Worm (Caenorhabditis elegans): Measurements from ENCODE around the gene gcy-37.

The gcy-37 gene

DNA sequence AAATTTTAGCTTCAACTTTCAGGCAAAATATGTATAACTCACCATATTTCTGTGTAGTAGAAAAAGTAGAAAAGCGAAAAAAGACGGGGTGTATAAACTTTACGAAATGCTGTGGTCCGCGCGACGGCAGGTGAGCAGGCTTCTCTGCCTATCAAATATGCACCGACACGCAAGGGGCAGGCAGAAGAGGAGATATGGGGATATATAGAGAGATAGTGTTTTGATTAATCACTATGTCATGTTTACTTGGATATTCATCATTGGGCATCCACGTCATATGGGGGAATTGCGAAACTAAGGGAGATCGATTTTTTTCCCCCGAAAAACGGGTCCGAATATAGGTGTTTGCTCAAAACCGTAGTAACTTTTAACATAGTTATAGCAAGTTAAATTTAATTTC is at the start of gene gcy-37:
gcy-37 (minus strand) TSS at position 101 of the 400 bp plus-strand sequence.
- no peak for TF ChIP-seq peb-1 (tag; optimal IDR thresholded peaks at IDR 0.05)
- TF ChIP-seq ZK546.5 (tag; optimal IDR thresholded peaks at IDR 0.05): no peak
- TF ChIP-seq sem-4 (tag; optimal IDR thresholded peaks at IDR 0.05): no peak
- no peak for TF ChIP-seq fos-1 (tag; optimal IDR thresholded peaks at IDR 0.05)
- TF ChIP-seq nhr-23 (tag; optimal IDR thresholded peaks at IDR 0.05): no peak

ce11 chrIV:2198741-2199140 is 39.8 kb upstream of the gcy-37 start, which contains the start of gene Y71G10AR.4:
TSS of gene Y71G10AR.4 (plus strand) at chrIV:2199041.
- TF ChIP-seq F13H6.1 (tag; optimal IDR thresholded peaks at IDR 0.05) (no peak), Y55F3AM.14 (GFP tag; optimal IDR thresholded peaks at IDR 0.05) (no peak), ztf-4 (tag; optimal IDR thresholded peaks at IDR 0.05) (no peak), mbf-1 (tag; optimal IDR thresholded peaks at IDR 0.05) (no peak), elt-1 (tag; optimal IDR thresholded peaks at IDR 0.05) (no peak)

- TF ChIP-seq gmeb-1 (tag; optimal IDR thresholded peaks at IDR 0.05) (no peak), lin-39 (tag; optimal IDR thresholded peaks at IDR 0.05) (no peak), nhr-25 (tag; optimal IDR thresholded peaks at IDR 0.05) (peak; percentile 15), sma-9 (GFP tag; optimal IDR thresholded peaks at IDR 0.05) (peak; percentile 11), sma-9 (tag; optimal IDR thresholded peaks at IDR 0.05) (no peak)
These were observed 36.6 kb upstream of the gcy-37 start for ce11 chrIV:2195598-2195997.

DNA sequence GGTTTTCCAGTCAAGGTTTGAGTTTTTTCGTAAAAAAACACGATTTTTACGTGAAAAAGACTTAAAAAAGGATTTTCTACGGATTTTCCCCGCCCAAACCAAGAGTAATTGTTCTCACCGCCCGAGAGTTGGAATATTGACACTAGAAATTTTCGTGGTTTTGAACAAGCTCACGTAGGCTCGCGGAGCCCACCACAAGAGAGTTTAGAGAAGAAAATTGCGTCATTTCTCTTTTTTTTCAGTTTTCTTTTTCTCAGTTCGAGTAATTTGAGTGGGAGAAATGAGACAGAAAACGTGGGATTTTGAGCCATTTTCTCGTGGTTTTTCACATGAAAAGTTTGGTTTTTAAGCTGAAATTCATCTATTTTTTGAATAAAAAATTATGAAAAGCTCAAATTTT is 34.6 kb upstream of the gcy-37 start:
- TF ChIP-seq nhr-129 (tag; optimal IDR thresholded peaks at IDR 0.05) (peak; percentile 67), snpc-4 (tag; optimal IDR thresholded peaks at IDR 0.05) (no peak), elt-3 (tag; optimal IDR thresholded peaks at IDR 0.05) (no peak)

DNA sequence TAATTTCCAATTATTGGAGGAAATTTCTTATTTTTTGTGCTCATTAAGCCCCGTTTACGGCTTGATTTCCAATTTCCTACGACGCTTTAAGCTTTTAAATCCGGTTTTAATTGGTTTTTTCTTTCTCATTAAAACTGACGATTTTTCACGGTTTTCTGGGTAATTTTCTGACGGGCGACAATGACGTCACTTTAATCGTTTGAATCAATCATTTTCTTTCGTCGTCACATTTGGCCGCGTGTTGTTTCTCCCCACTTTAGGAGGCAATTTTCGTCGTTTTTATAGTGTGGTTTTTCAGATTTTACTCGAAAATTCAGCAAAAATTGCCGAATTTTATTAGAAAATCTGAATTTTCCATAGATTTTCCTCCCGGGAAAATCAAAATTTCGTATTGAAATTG is 34.1 kb upstream of the gcy-37 start:
- peak; percentile 34 for TF ChIP-seq nhr-25 (tag; optimal IDR thresholded peaks at IDR 0.05)
- no peak for TF ChIP-seq nhr-6 (tag; optimal IDR thresholded peaks at IDR 0.05)
- no peak for TF ChIP-seq ceh-82 (tag; optimal IDR thresholded peaks at IDR 0.05)
- peak in 1 of 2 experiments; percentile 17 for TF ChIP-seq lsy-2 (tag; optimal IDR thresholded peaks at IDR 0.05)
- no peak for TF ChIP-seq snpc-4 (tag; optimal IDR thresholded peaks at IDR 0.05)
- no peak for TF ChIP-seq unc-39 (tag; optimal IDR thresholded peaks at IDR 0.05)
- no peak for TF ChIP-seq dmd-4 (tag; optimal IDR thresholded peaks at IDR 0.05)
- no peak for TF ChIP-seq sma-9 (GFP tag; optimal IDR thresholded peaks at IDR 0.05)
- TF ChIP-seq sma-9 (tag; optimal IDR thresholded peaks at IDR 0.05): no peak
- TF ChIP-seq aly-2 (tag; optimal IDR thresholded peaks at IDR 0.05): no peak

ce11 chrIV:2177545-2177944 is 18.6 kb upstream of the gcy-37 start, which contains the start of gene hrpu-2:
TSS of gene hrpu-2 (plus strand) at chrIV:2177896.
- TF ChIP-seq zag-1 (tag; optimal IDR thresholded peaks at IDR 0.05) (no peak), lin-39 (tag; optimal IDR thresholded peaks at IDR 0.05) (no peak), nhr-129 (tag; optimal IDR thresholded peaks at IDR 0.05) (peak; percentile 40), gmeb-1 (tag; optimal IDR thresholded peaks at IDR 0.05) (peak; percentile 98), nhr-237 (tag; optimal IDR thresholded peaks at IDR 0.05) (no peak), blmp-1 (tag; optimal IDR thresholded peaks at IDR 0.05; ENCODE audit: insufficient read depth) (peak; percentile 53), mab-5 (tag; optimal IDR thresholded peaks at IDR 0.05) (peak; percentile 89), lsy-2 (tag; optimal IDR thresholded peaks at IDR 0.05) (peak; percentile 89 to 92), alr-1 (tag; optimal IDR thresholded peaks at IDR 0.05) (no peak), fos-1 (tag; optimal IDR thresholded peaks at IDR 0.05) (peak; percentile 39), nhr-11 (tag; optimal IDR thresholded peaks at IDR 0.05) (no peak), ztf-1 (GFP tag; conservative IDR thresholded peaks at IDR 0.05) (no peak), nhr-6 (tag; optimal IDR thresholded peaks at IDR 0.05) (peak; percentile 64), sem-4 (tag; optimal IDR thresholded peaks at IDR 0.05) (peak; percentile 62), F13H6.1 (tag; optimal IDR thresholded peaks at IDR 0.05) (peak; percentile 72), C34F6.9 (tag; optimal IDR thresholded peaks at IDR 0.05) (peak; percentile 88), ztf-4 (tag; optimal IDR thresholded peaks at IDR 0.05) (peak; percentile 28), mdl-1 (tag; optimal IDR thresholded peaks at IDR 0.05) (peak in 1 of 2 experiments; percentile 45), elt-1 (tag; optimal IDR thresholded peaks at IDR 0.05) (no peak), R02D3.7 (tag; optimal IDR thresholded peaks at IDR 0.05) (peak; percentile 51), ceh-16 (tag; optimal IDR thresholded peaks at IDR 0.05) (no peak), sma-3 (GFP tag; optimal IDR thresholded peaks at IDR 0.05) (peak; percentile 78), egl-27 (tag; optimal IDR thresholded peaks at IDR 0.05) (peak; percentile 73), nhr-10 (tag; optimal IDR thresholded peaks at IDR 0.05) (no peak), ZK546.5 (tag; optimal IDR thresholded peaks at IDR 0.05) (no peak), skn-1 (tag; optimal IDR thresholded peaks at IDR 0.05) (no peak), nhr-21 (tag; optimal IDR thresholded peaks at IDR 0.05) (peak; percentile 71), unc-39 (tag; optimal IDR thresholded peaks at IDR 0.05) (no peak), nhr-23 (tag; optimal IDR thresholded peaks at IDR 0.05) (no peak), unc-55 (GFP tag; optimal IDR thresholded peaks at IDR 0.05) (peak; percentile 92), aly-2 (tag; optimal IDR thresholded peaks at IDR 0.05) (no peak), dmd-4 (tag; optimal IDR thresholded peaks at IDR 0.05) (no peak), snpc-4 (tag; optimal IDR thresholded peaks at IDR 0.05) (peak; percentile 46), ceh-82 (tag; optimal IDR thresholded peaks at IDR 0.05) (peak; percentile 41), sma-9 (GFP tag; optimal IDR thresholded peaks at IDR 0.05) (peak; percentile 85), sma-9 (tag; optimal IDR thresholded peaks at IDR 0.05) (no peak), crh-2 (tag; optimal IDR thresholded peaks at IDR 0.05) (peak; percentile 90)
